Worm (Caenorhabditis elegans) whole organism, L2 larva: ENCODE measurements around the gene wht-8.

Experiments used
- C34F6.9 ChIP-seq: fragments of 150-350 bp; optimal IDR thresholded peaks from 2 replicates; lab custom pipeline; 2014; ENCODE audit warnings: missing biosample characterization, missing genetic modification characterization
- F13H6.1 ChIP-seq: sonication (generic microtip); optimal IDR thresholded peaks from 2 replicates; lab custom pipeline; 2016; ENCODE audit warnings: missing genetic modification characterization, missing compliant biosample characterization
- R02D3.7 ChIP-seq: fragments of 150-350 bp; optimal IDR thresholded peaks from 2 replicates; lab custom pipeline; 2014; ENCODE audit warnings: missing biosample characterization, missing genetic modification characterization
- Y55F3AM.14 ChIP-seq: fragments of 200-800 bp; sonication (Bioruptor generic); optimal IDR thresholded peaks from 2 replicates; lab custom pipeline; 2018; ENCODE audit warnings: mild to moderate bottlenecking, missing genetic modification characterization, missing compliant biosample characterization
- ama-1 ChIP-seq: fragments of 150-350 bp; optimal IDR thresholded peaks from 2 replicates; lab custom pipeline; 2018; ENCODE audit warnings: inconsistent platforms
- blmp-1 ChIP-seq: sonication (generic microtip); optimal IDR thresholded peaks from 2 replicates; lab custom pipeline; 2017; ENCODE audit warnings: missing genetic modification characterization, mild to moderate bottlenecking, missing compliant biosample characterization, antibody characterized with exemption, moderate library complexity; ENCODE audit not compliant: insufficient read depth
- ceh-16 ChIP-seq: fragments of 150-350 bp; optimal IDR thresholded peaks from 2 replicates; lab custom pipeline; 2014; ENCODE audit warnings: missing biosample characterization, missing genetic modification characterization
- ceh-82 ChIP-seq: fragments of 150-350 bp; optimal IDR thresholded peaks from 2 replicates; lab custom pipeline; 2014; ENCODE audit warnings: missing biosample characterization, missing genetic modification characterization
- crh-2 ChIP-seq: sonication (generic microtip); optimal IDR thresholded peaks from 2 replicates; lab custom pipeline; 2017; ENCODE audit warnings: missing biosample characterization, missing genetic modification characterization
- dmd-4 ChIP-seq: sonication (generic microtip); optimal IDR thresholded peaks from 2 replicates; lab custom pipeline; 2017; ENCODE audit warnings: missing biosample characterization, missing genetic modification characterization
- egl-27 ChIP-seq: sonication (generic microtip); optimal IDR thresholded peaks from 3 replicates; lab custom pipeline; 2017; ENCODE audit warnings: missing biosample characterization, missing genetic modification reagents, missing genetic modification characterization
- elt-1 ChIP-seq: fragments of 150-350 bp; optimal IDR thresholded peaks from 2 replicates; lab custom pipeline; 2014; ENCODE audit warnings: missing biosample characterization, missing genetic modification characterization
- elt-3 ChIP-seq: sonication (generic microtip); optimal IDR thresholded peaks from 2 replicates; lab custom pipeline; 2017; ENCODE audit warnings: missing biosample characterization, missing genetic modification characterization
- fos-1 ChIP-seq: fragments of 150-350 bp; optimal IDR thresholded peaks from 2 replicates; lab custom pipeline; 2014; ENCODE audit warnings: missing biosample characterization, missing genetic modification characterization
- gmeb-1 ChIP-seq: fragments of 150-350 bp; optimal IDR thresholded peaks from 2 replicates; lab custom pipeline; 2014; ENCODE audit warnings: missing biosample characterization, missing genetic modification characterization
- lin-11 ChIP-seq: fragments of 150-350 bp; sonication (generic microtip); optimal IDR thresholded peaks from 2 replicates; lab custom pipeline; 2014; ENCODE audit warnings: missing biosample characterization, missing genetic modification characterization, inconsistent platforms, mixed read lengths
- lin-39 ChIP-seq: fragments of 150-350 bp; optimal IDR thresholded peaks from 2 replicates; lab custom pipeline; 2014; ENCODE audit warnings: missing biosample characterization, missing genetic modification reagents, missing genetic modification characterization
- lsy-2 ChIP-seq, 2 experiments: fragments of 150-350 bp in 1 of 2; sonication (generic microtip) in 1 of 2; optimal IDR thresholded peaks; 2 replicates each; lab custom pipeline; 2014 to 2017; ENCODE audit warnings: missing biosample characterization in 2 of 2, missing genetic modification characterization in 2 of 2
- mab-5 ChIP-seq: fragments of 150-350 bp; optimal IDR thresholded peaks from 2 replicates; lab custom pipeline; 2014; ENCODE audit warnings: missing biosample characterization, missing genetic modification characterization
- mdl-1 ChIP-seq, 2 experiments: fragments of 150-350 bp in 1 of 2; sonication (generic microtip) in 1 of 2; optimal IDR thresholded peaks; 2 replicates each; lab custom pipeline; 2017; ENCODE audit warnings: missing biosample characterization in 2 of 2, missing genetic modification characterization in 2 of 2
- nhr-10 ChIP-seq: sonication (generic microtip); optimal IDR thresholded peaks from 2 replicates; lab custom pipeline; 2017; ENCODE audit warnings: missing biosample characterization, missing genetic modification characterization
- nhr-11 ChIP-seq: fragments of 150-350 bp; optimal IDR thresholded peaks from 2 replicates; lab custom pipeline; 2014; ENCODE audit warnings: missing biosample characterization, missing genetic modification characterization
- nhr-12 ChIP-seq: fragments of 150-350 bp; optimal IDR thresholded peaks from 2 replicates; lab custom pipeline; 2014; ENCODE audit warnings: missing biosample characterization, missing genetic modification characterization
- nhr-23 ChIP-seq: fragments of 150-350 bp; optimal IDR thresholded peaks from 2 replicates; lab custom pipeline; 2014; ENCODE audit warnings: missing biosample characterization, missing genetic modification reagents, missing genetic modification characterization
- nhr-237 ChIP-seq: fragments of 150-350 bp; optimal IDR thresholded peaks from 2 replicates; lab custom pipeline; 2014; ENCODE audit warnings: missing biosample characterization, missing genetic modification characterization
- nhr-25 ChIP-seq: fragments of 150-350 bp; sonication (generic microtip); optimal IDR thresholded peaks from 3 replicates; lab custom pipeline; 2014; ENCODE audit warnings: missing biosample characterization, missing genetic modification characterization
- nhr-77 ChIP-seq: fragments of 150-350 bp; optimal IDR thresholded peaks from 2 replicates; lab custom pipeline; 2014; ENCODE audit warnings: missing biosample characterization, missing genetic modification characterization
- peb-1 ChIP-seq: fragments of 150-350 bp; optimal IDR thresholded peaks from 2 replicates; lab custom pipeline; 2014; ENCODE audit warnings: missing biosample characterization, missing genetic modification characterization
- sem-4 ChIP-seq: fragments of 150-350 bp; optimal IDR thresholded peaks from 2 replicates; lab custom pipeline; 2014; ENCODE audit warnings: missing biosample characterization, missing genetic modification reagents, missing genetic modification characterization
- skn-1 ChIP-seq: sonication (generic microtip); optimal IDR thresholded peaks from 2 replicates; lab custom pipeline; 2017; ENCODE audit warnings: missing biosample characterization, missing genetic modification characterization
- sma-3 ChIP-seq: sonication (generic microtip); optimal IDR thresholded peaks from 2 replicates; lab custom pipeline; 2016; ENCODE audit warnings: missing genetic modification reagents, missing genetic modification characterization, missing compliant biosample characterization
- sma-9 ChIP-seq, 2 experiments: fragments of 150-350 bp in 1 of 2; sonication (generic microtip) in 1 of 2; optimal IDR thresholded peaks; 2 replicates each; lab custom pipeline; 2014 to 2016; ENCODE audit warnings: missing genetic modification characterization in 2 of 2, mild to moderate bottlenecking in 1 of 2, missing biosample characterization in 1 of 2, missing compliant biosample characterization in 1 of 2, missing genetic modification reagents in 1 of 2, moderate library complexity in 1 of 2
- snpc-4 ChIP-seq: fragments of 150-350 bp; optimal IDR thresholded peaks from 2 replicates; lab custom pipeline; 2014; ENCODE audit warnings: missing biosample characterization, missing genetic modification characterization
- unc-39 ChIP-seq: fragments of 150-350 bp; optimal IDR thresholded peaks from 2 replicates; lab custom pipeline; 2014; ENCODE audit warnings: missing biosample characterization, missing genetic modification characterization
- unc-55 ChIP-seq: fragments of 150-350 bp; sonication (generic microtip); optimal IDR thresholded peaks from 3 replicates; lab custom pipeline; 2014; ENCODE audit warnings: missing biosample characterization, missing genetic modification reagents, missing genetic modification characterization
- unc-62 ChIP-seq: fragments of 150-350 bp; optimal IDR thresholded peaks from 2 replicates; lab custom pipeline; 2014; ENCODE audit warnings: missing biosample characterization, missing genetic modification reagents, missing genetic modification characterization
- zag-1 ChIP-seq: fragments of 150-350 bp; optimal IDR thresholded peaks from 2 replicates; lab custom pipeline; 2014; ENCODE audit warnings: missing biosample characterization, missing genetic modification characterization
- ztf-1 ChIP-seq: fragments of 200-800 bp; sonication (Bioruptor generic); conservative IDR thresholded peaks from 2 replicates; pipeline ENCODE4 v1.3.6; 2022; ENCODE audit warnings: missing genetic modification characterization, missing compliant biosample characterization
- ztf-11 ChIP-seq: sonication (generic microtip); optimal IDR thresholded peaks from 2 replicates; lab custom pipeline; 2017; ENCODE audit warnings: missing biosample characterization, missing genetic modification characterization
- ztf-4 ChIP-seq: fragments of 150-350 bp; optimal IDR thresholded peaks from 2 replicates; lab custom pipeline; 2014; ENCODE audit warnings: missing biosample characterization, missing genetic modification characterization

The wht-8 gene

ce11 chrIII:11195140-11195539 lies 23.5 kb upstream of the wht-8 start, which contains the start of gene tra-1:
TSS of gene tra-1 (minus strand) at chrIII:11195201.
- no peak for TF ChIP-seq unc-39 (tag; lab: Kevin White, UChicago)
- no peak for TF ChIP-seq ceh-16 (tag; lab: Kevin White, UChicago)
- TF ChIP-seq C34F6.9, result no peak
- TF ChIP-seq sma-3, result no peak
- no peak for TF ChIP-seq mab-5 (tag; lab: Kevin White, UChicago)
- no peak for TF ChIP-seq gmeb-1 (tag; lab: Kevin White, UChicago)
- TF ChIP-seq nhr-10 (tag; lab: Kevin White, UChicago), result no peak
- TF ChIP-seq lin-11 (tag; lab: Kevin White, UChicago), result no peak
- no peak for TF ChIP-seq nhr-12 (tag; lab: Kevin White, UChicago)
- no peak for TF ChIP-seq nhr-237 (tag; lab: Kevin White, UChicago)
- no peak for TF ChIP-seq egl-27 (tag; lab: Kevin White, UChicago)
- no peak for TF ChIP-seq nhr-25 (tag; lab: Kevin White, UChicago)
- TF ChIP-seq blmp-1 (tag; lab: Kevin White, UChicago), result no peak
- no peak for TF ChIP-seq zag-1 (tag; lab: Kevin White, UChicago)
- no peak for TF ChIP-seq lsy-2 (tag; optimal IDR thresholded peaks at IDR 0.05; lab: Kevin White, UChicago)

ce11 chrIII:11195553-11195952 lies 23.0 kb upstream of the wht-8 start:
- TF ChIP-seq gmeb-1 (tag; lab: Kevin White, UChicago), result no peak
- TF ChIP-seq sma-9 (GFP tag; optimal IDR thresholded peaks at IDR 0.05; lab: Kevin White, UChicago), result peak; percentile 12
- no peak for TF ChIP-seq sma-9 (tag; optimal IDR thresholded peaks at IDR 0.05; lab: Kevin White, UChicago)

ce11 chrIII:11197327-11197726 lies 21.3 kb upstream of the wht-8 start:
- peak; percentile 20 for TF ChIP-seq fos-1 (tag; lab: Kevin White, UChicago)
- no peak for TF ChIP-seq zag-1 (tag; lab: Kevin White, UChicago)

- no peak for TF ChIP-seq lin-39 (tag; lab: Kevin White, UChicago)
- TF ChIP-seq sma-9 (GFP tag; optimal IDR thresholded peaks at IDR 0.05; lab: Kevin White, UChicago), result peak; percentile 7
- TF ChIP-seq sma-9 (tag; optimal IDR thresholded peaks at IDR 0.05; lab: Kevin White, UChicago), result no peak
- peak; percentile 11 for TF ChIP-seq zag-1 (tag; lab: Kevin White, UChicago)
- TF ChIP-seq C34F6.9, result peak; percentile 7
- no peak for TF ChIP-seq elt-3 (tag; lab: Kevin White, UChicago)
- peak in 1 of 2 experiments; percentile 37 for TF ChIP-seq lsy-2 (tag; optimal IDR thresholded peaks at IDR 0.05; lab: Kevin White, UChicago)
- TF ChIP-seq nhr-77 (tag; lab: Kevin White, UChicago), result no peak
- no peak for TF ChIP-seq elt-1 (tag; lab: Kevin White, UChicago)
Measured at ce11 chrIII:11200879-11201518, 17.6 kb upstream of the wht-8 start.

- TF ChIP-seq elt-1 (tag; lab: Kevin White, UChicago), result no peak
- TF ChIP-seq nhr-10 (tag; lab: Kevin White, UChicago), result no peak
- TF ChIP-seq elt-3 (tag; lab: Kevin White, UChicago), result no peak
- TF ChIP-seq sma-3, result no peak
- no peak for TF ChIP-seq gmeb-1 (tag; lab: Kevin White, UChicago)
- TF ChIP-seq ztf-4 (tag; lab: Kevin White, UChicago), result no peak
- no peak for TF ChIP-seq ztf-11 (tag; lab: Kevin White, UChicago)
- no peak for TF ChIP-seq skn-1 (tag; lab: Kevin White, UChicago)
- no peak for TF ChIP-seq ceh-16 (tag; lab: Kevin White, UChicago)
- no peak for TF ChIP-seq dmd-4 (tag; lab: Kevin White, UChicago)
- no peak for TF ChIP-seq egl-27 (tag; lab: Kevin White, UChicago)
- TF ChIP-seq nhr-23 (tag; lab: Kevin White, UChicago), result no peak
- TF ChIP-seq peb-1 (tag; lab: Kevin White, UChicago), result no peak
- peak; percentile 67 for TF ChIP-seq C34F6.9
- no peak for TF ChIP-seq nhr-25 (tag; lab: Kevin White, UChicago)
- no peak for TF ChIP-seq ztf-1 (GFP tag; lab: Robert Waterston, UW)
- TF ChIP-seq lin-39 (tag; lab: Kevin White, UChicago), result no peak
- peak; percentile 3 for TF ChIP-seq crh-2
- TF ChIP-seq ama-1, result no peak
- no peak for TF ChIP-seq nhr-11 (tag; lab: Kevin White, UChicago)
- TF ChIP-seq zag-1 (tag; lab: Kevin White, UChicago), result peak; percentile 86
- TF ChIP-seq nhr-77 (tag; lab: Kevin White, UChicago), result no peak
- TF ChIP-seq snpc-4, result peak; percentile 7
- no peak for TF ChIP-seq sem-4
- TF ChIP-seq nhr-12 (tag; lab: Kevin White, UChicago), result no peak
- TF ChIP-seq mab-5 (tag; lab: Kevin White, UChicago), result peak; percentile 47
- no peak for TF ChIP-seq ceh-82 (tag; lab: Kevin White, UChicago)
- peak; percentile 62 for TF ChIP-seq unc-55 (GFP tag; lab: Kevin White, UChicago)
- peak; percentile 78 for TF ChIP-seq F13H6.1 (tag; lab: Kevin White, UChicago)
- TF ChIP-seq nhr-237 (tag; lab: Kevin White, UChicago), result no peak
- TF ChIP-seq mdl-1 (tag; optimal IDR thresholded peaks at IDR 0.05; lab: Kevin White, UChicago), result peak in 1 of 2 experiments; percentile 62
- peak; percentile 32 for TF ChIP-seq Y55F3AM.14 (GFP tag; lab: Kevin White, UChicago)
- no peak for TF ChIP-seq unc-39 (tag; lab: Kevin White, UChicago)
- no peak for TF ChIP-seq R02D3.7 (tag; lab: Kevin White, UChicago)
- no peak for TF ChIP-seq unc-62 (GFP tag; lab: Kevin White, UChicago)
- TF ChIP-seq fos-1 (tag; lab: Kevin White, UChicago), result no peak
- TF ChIP-seq lin-11 (tag; lab: Kevin White, UChicago), result no peak
Measured at ce11 chrIII:11202992-11203391, 15.6 kb upstream of the wht-8 start.
